Fruit fly (Drosophila melanogaster) whole organism, pupa: ENCODE data around the gene Ziz.

Experiments
- CG10348 ChIP-seq: fragments of 200-800 bp; sonication (Bioruptor generic); IDR thresholded peaks from 2 replicates; pipeline ENCODE4 v1.3.6; 2022; ENCODE audit warnings: missing biosample characterization, missing genetic modification characterization
- CG12605 ChIP-seq: fragments of 200-800 bp; sonication (Bioruptor generic); IDR thresholded peaks from 2 replicates; pipeline ENCODE4 v1.3.6; 2022; ENCODE audit warnings: missing biosample characterization, missing genetic modification characterization
- CG14655 ChIP-seq: fragments of 200-800 bp; sonication (Bioruptor generic); optimal IDR thresholded peaks from 3 replicates; lab custom pipeline; 2017; ENCODE audit warnings: mild to moderate bottlenecking, missing biosample characterization, missing genetic modification reagents, missing genetic modification characterization
- CG32121 ChIP-seq: fragments of 200-800 bp; sonication (Bioruptor generic); IDR thresholded peaks from 2 replicates; pipeline ENCODE4 v1.3.6; 2022; ENCODE audit warnings: missing biosample characterization, missing genetic modification characterization
- CG4496 ChIP-seq: fragments of 200-800 bp; sonication (Bioruptor generic); IDR thresholded peaks from 3 replicates; pipeline ENCODE4 v1.3.6; 2022; ENCODE audit warnings: missing biosample characterization, missing genetic modification characterization
- CG9948 ChIP-seq: fragments of 200-800 bp; sonication (Bioruptor generic); optimal IDR thresholded peaks from 2 replicates; lab custom pipeline; 2018; ENCODE audit warnings: missing biosample characterization, mild to moderate bottlenecking, missing genetic modification characterization, moderate library complexity
- D1 ChIP-seq: fragments of 200-800 bp; sonication (Bioruptor generic); optimal IDR thresholded peaks from 2 replicates; lab custom pipeline; 2018; ENCODE audit warnings: missing biosample characterization, mild to moderate bottlenecking, missing genetic modification characterization, moderate library complexity
- Ets98B ChIP-seq: fragments of 200-800 bp; sonication (Bioruptor generic); IDR thresholded peaks from 2 replicates; pipeline ENCODE4 v1.3.6; 2022; ENCODE audit warnings: missing biosample characterization, missing genetic modification characterization
- Pif1A ChIP-seq: fragments of 200-800 bp; sonication (Bioruptor generic); optimal IDR thresholded peaks from 3 replicates; lab custom pipeline; 2016; ENCODE audit warnings: missing biosample characterization, missing genetic modification characterization
- Pif1B ChIP-seq: fragments of 200-800 bp; sonication (Bioruptor generic); optimal IDR thresholded peaks from 3 replicates; lab custom pipeline; 2016; ENCODE audit warnings: missing biosample characterization, missing genetic modification characterization
- fd96Ca ChIP-seq: fragments of 200-800 bp; sonication (Bioruptor generic); IDR thresholded peaks from 3 replicates; pipeline ENCODE4 v1.3.6; 2022; ENCODE audit warnings: missing biosample characterization, missing genetic modification characterization
- gl ChIP-seq: fragments of 200-800 bp; sonication (Bioruptor generic); optimal IDR thresholded peaks from 2 replicates; lab custom pipeline; 2018; ENCODE audit warnings: missing biosample characterization, mild to moderate bottlenecking, missing genetic modification characterization

DNA sequence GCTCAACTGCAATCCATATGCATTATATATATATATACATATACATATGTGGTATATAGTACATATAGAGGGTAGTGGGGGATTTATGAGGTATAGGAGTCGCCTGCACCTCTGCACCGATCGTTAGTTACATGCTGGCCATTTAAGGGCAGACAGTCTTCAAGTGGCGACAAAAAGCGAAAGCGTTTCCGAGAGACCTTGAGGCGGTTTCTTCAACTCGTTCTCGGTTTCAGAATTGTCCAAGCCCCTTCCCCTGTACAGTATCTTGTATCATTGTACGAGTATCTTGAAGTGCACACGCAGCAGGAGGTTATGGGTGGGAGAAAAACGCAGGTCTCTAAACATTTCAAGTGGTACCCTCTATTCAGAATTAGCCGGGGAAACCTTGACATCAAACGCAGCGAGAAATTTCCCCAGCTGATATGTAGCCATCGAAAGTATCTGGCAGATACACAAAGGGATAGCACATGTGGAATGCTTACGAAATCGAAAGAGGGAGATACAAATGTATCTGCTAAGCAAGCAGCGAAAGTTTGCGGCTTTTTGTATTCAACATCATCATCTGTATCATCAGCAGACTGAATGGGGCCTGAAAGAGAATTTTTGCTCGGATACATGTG is 30.9 kb upstream of the Ziz start:
- TF ChIP-seq Pif1A (GFP tag; lab: Kevin White, UChicago) (peak; percentile 15), gl (no peak), fd96Ca (GFP tag; lab: Robert Waterston, UW) (no peak), CG4496 (no peak), CG12605 (GFP tag; lab: Robert Waterston, UW) (no peak), D1 (tag; lab: Kevin White, UChicago) (no peak), CG14655 (GFP tag; lab: Kevin White, UChicago) (no peak), CG9948 (tag; lab: Kevin White, UChicago) (no peak), CG10348 (GFP tag; lab: Robert Waterston, UW) (no peak), CG32121 (GFP tag; lab: Robert Waterston, UW) (no peak), Pif1B (no peak), Ets98B (GFP tag; lab: Robert Waterston, UW) (no peak)
